Worm (Caenorhabditis elegans) whole organism, L2 larva: Measurements from ENCODE around the gene C06E2.2.

Experiments used
- C34F6.9 ChIP-seq: fragments of 150-350 bp; optimal IDR thresholded peaks from 2 replicates; lab custom pipeline; 2014; ENCODE audit warnings: missing biosample characterization, missing genetic modification characterization
- R02D3.7 ChIP-seq: fragments of 150-350 bp; optimal IDR thresholded peaks from 2 replicates; lab custom pipeline; 2014; ENCODE audit warnings: missing biosample characterization, missing genetic modification characterization
- Y55F3AM.14 ChIP-seq: fragments of 200-800 bp; sonication (Bioruptor generic); optimal IDR thresholded peaks from 2 replicates; lab custom pipeline; 2018; ENCODE audit warnings: mild to moderate bottlenecking, missing genetic modification characterization, missing compliant biosample characterization
- ZK546.5 ChIP-seq: sonication (generic microtip); optimal IDR thresholded peaks from 2 replicates; lab custom pipeline; 2017; ENCODE audit warnings: missing biosample characterization, missing genetic modification characterization
- aly-2 ChIP-seq: fragments of 150-350 bp; optimal IDR thresholded peaks from 2 replicates; lab custom pipeline; 2014; ENCODE audit warnings: missing biosample characterization, missing genetic modification characterization
- ama-1 ChIP-seq: fragments of 150-350 bp; optimal IDR thresholded peaks from 2 replicates; lab custom pipeline; 2018; ENCODE audit warnings: inconsistent platforms
- blmp-1 ChIP-seq: sonication (generic microtip); optimal IDR thresholded peaks from 2 replicates; lab custom pipeline; 2017; ENCODE audit warnings: missing genetic modification characterization, mild to moderate bottlenecking, missing compliant biosample characterization, antibody characterized with exemption, moderate library complexity; ENCODE audit not compliant: insufficient read depth
- ceh-16 ChIP-seq: fragments of 150-350 bp; optimal IDR thresholded peaks from 2 replicates; lab custom pipeline; 2014; ENCODE audit warnings: missing biosample characterization, missing genetic modification characterization
- ceh-82 ChIP-seq: fragments of 150-350 bp; optimal IDR thresholded peaks from 2 replicates; lab custom pipeline; 2014; ENCODE audit warnings: missing biosample characterization, missing genetic modification characterization
- crh-2 ChIP-seq: sonication (generic microtip); optimal IDR thresholded peaks from 2 replicates; lab custom pipeline; 2017; ENCODE audit warnings: missing biosample characterization, missing genetic modification characterization
- dmd-4 ChIP-seq: sonication (generic microtip); optimal IDR thresholded peaks from 2 replicates; lab custom pipeline; 2017; ENCODE audit warnings: missing biosample characterization, missing genetic modification characterization
- egl-27 ChIP-seq: sonication (generic microtip); optimal IDR thresholded peaks from 3 replicates; lab custom pipeline; 2017; ENCODE audit warnings: missing biosample characterization, missing genetic modification reagents, missing genetic modification characterization
- elt-1 ChIP-seq: fragments of 150-350 bp; optimal IDR thresholded peaks from 2 replicates; lab custom pipeline; 2014; ENCODE audit warnings: missing biosample characterization, missing genetic modification characterization
- fos-1 ChIP-seq: fragments of 150-350 bp; optimal IDR thresholded peaks from 2 replicates; lab custom pipeline; 2014; ENCODE audit warnings: missing biosample characterization, missing genetic modification characterization
- gmeb-1 ChIP-seq: fragments of 150-350 bp; optimal IDR thresholded peaks from 2 replicates; lab custom pipeline; 2014; ENCODE audit warnings: missing biosample characterization, missing genetic modification characterization
- lin-11 ChIP-seq: fragments of 150-350 bp; sonication (generic microtip); optimal IDR thresholded peaks from 2 replicates; lab custom pipeline; 2014; ENCODE audit warnings: missing biosample characterization, missing genetic modification characterization, inconsistent platforms, mixed read lengths
- lin-13 ChIP-seq: fragments of 150-350 bp; optimal IDR thresholded peaks from 2 replicates; lab custom pipeline; 2014; ENCODE audit warnings: missing biosample characterization, missing genetic modification reagents, missing genetic modification characterization
- lsy-2 ChIP-seq, 2 experiments: fragments of 150-350 bp in 1 of 2; sonication (generic microtip) in 1 of 2; optimal IDR thresholded peaks; 2 replicates each; lab custom pipeline; 2014 to 2017; ENCODE audit warnings: missing biosample characterization in 2 of 2, missing genetic modification characterization in 2 of 2
- mbf-1 ChIP-seq: sonication (generic microtip); optimal IDR thresholded peaks from 2 replicates; lab custom pipeline; 2017; ENCODE audit warnings: missing biosample characterization, missing genetic modification characterization
- nhr-10 ChIP-seq: sonication (generic microtip); optimal IDR thresholded peaks from 2 replicates; lab custom pipeline; 2017; ENCODE audit warnings: missing biosample characterization, missing genetic modification characterization
- nhr-11 ChIP-seq: fragments of 150-350 bp; optimal IDR thresholded peaks from 2 replicates; lab custom pipeline; 2014; ENCODE audit warnings: missing biosample characterization, missing genetic modification characterization
- nhr-12 ChIP-seq: fragments of 150-350 bp; optimal IDR thresholded peaks from 2 replicates; lab custom pipeline; 2014; ENCODE audit warnings: missing biosample characterization, missing genetic modification characterization
- nhr-129 ChIP-seq: fragments of 150-350 bp; optimal IDR thresholded peaks from 2 replicates; lab custom pipeline; 2014; ENCODE audit warnings: missing biosample characterization, missing genetic modification characterization
- nhr-6 ChIP-seq: fragments of 150-350 bp; optimal IDR thresholded peaks from 2 replicates; lab custom pipeline; 2014; ENCODE audit warnings: missing biosample characterization, missing genetic modification characterization
- nhr-77 ChIP-seq: fragments of 150-350 bp; optimal IDR thresholded peaks from 2 replicates; lab custom pipeline; 2014; ENCODE audit warnings: missing biosample characterization, missing genetic modification characterization
- peb-1 ChIP-seq: fragments of 150-350 bp; optimal IDR thresholded peaks from 2 replicates; lab custom pipeline; 2014; ENCODE audit warnings: missing biosample characterization, missing genetic modification characterization
- sem-4 ChIP-seq: fragments of 150-350 bp; optimal IDR thresholded peaks from 2 replicates; lab custom pipeline; 2014; ENCODE audit warnings: missing biosample characterization, missing genetic modification reagents, missing genetic modification characterization
- sma-3 ChIP-seq: sonication (generic microtip); optimal IDR thresholded peaks from 2 replicates; lab custom pipeline; 2016; ENCODE audit warnings: missing genetic modification reagents, missing genetic modification characterization, missing compliant biosample characterization
- sma-9 ChIP-seq, 2 experiments: fragments of 150-350 bp in 1 of 2; sonication (generic microtip) in 1 of 2; optimal IDR thresholded peaks; 2 replicates each; lab custom pipeline; 2014 to 2016; ENCODE audit warnings: missing genetic modification characterization in 2 of 2, mild to moderate bottlenecking in 1 of 2, missing biosample characterization in 1 of 2, missing compliant biosample characterization in 1 of 2, missing genetic modification reagents in 1 of 2, moderate library complexity in 1 of 2
- snpc-4 ChIP-seq: fragments of 150-350 bp; optimal IDR thresholded peaks from 2 replicates; lab custom pipeline; 2014; ENCODE audit warnings: missing biosample characterization, missing genetic modification characterization
- unc-39 ChIP-seq: fragments of 150-350 bp; optimal IDR thresholded peaks from 2 replicates; lab custom pipeline; 2014; ENCODE audit warnings: missing biosample characterization, missing genetic modification characterization
- unc-62 ChIP-seq: fragments of 150-350 bp; optimal IDR thresholded peaks from 2 replicates; lab custom pipeline; 2014; ENCODE audit warnings: missing biosample characterization, missing genetic modification reagents, missing genetic modification characterization
- zag-1 ChIP-seq: fragments of 150-350 bp; optimal IDR thresholded peaks from 2 replicates; lab custom pipeline; 2014; ENCODE audit warnings: missing biosample characterization, missing genetic modification characterization
- ztf-1 ChIP-seq: fragments of 200-800 bp; sonication (Bioruptor generic); conservative IDR thresholded peaks from 2 replicates; pipeline ENCODE4 v1.3.6; 2022; ENCODE audit warnings: missing genetic modification characterization, missing compliant biosample characterization
- ztf-11 ChIP-seq: sonication (generic microtip); optimal IDR thresholded peaks from 2 replicates; lab custom pipeline; 2017; ENCODE audit warnings: missing biosample characterization, missing genetic modification characterization
- ztf-4 ChIP-seq: fragments of 150-350 bp; optimal IDR thresholded peaks from 2 replicates; lab custom pipeline; 2014; ENCODE audit warnings: missing biosample characterization, missing genetic modification characterization

C06E2.2 gene

ce11 chrX:8917730-8918129 is 38.3 kb downstream of the C06E2.2 start:
- TF ChIP-seq sma-9 (GFP tag; optimal IDR thresholded peaks at IDR 0.05; lab: Kevin White, UChicago) (no peak), sma-9 (tag; optimal IDR thresholded peaks at IDR 0.05; lab: Kevin White, UChicago) (no peak), R02D3.7 (tag; lab: Kevin White, UChicago) (no peak), nhr-10 (tag; lab: Kevin White, UChicago) (no peak), nhr-11 (no peak), Y55F3AM.14 (GFP tag; lab: Kevin White, UChicago) (no peak), lsy-2 (tag; optimal IDR thresholded peaks at IDR 0.05; lab: Kevin White, UChicago) (no peak), sma-3 (GFP tag; lab: Kevin White, UChicago) (no peak), ztf-11 (no peak), mbf-1 (tag; lab: Kevin White, UChicago) (no peak), sem-4 (tag; lab: Kevin White, UChicago) (no peak), crh-2 (tag; lab: Kevin White, UChicago) (no peak), nhr-6 (tag; lab: Kevin White, UChicago) (no peak), lin-11 (tag; lab: Kevin White, UChicago) (no peak), egl-27 (tag; lab: Kevin White, UChicago) (no peak), snpc-4 (no peak), ztf-1 (GFP tag; lab: Robert Waterston, UW) (no peak), zag-1 (no peak), unc-62 (GFP tag; lab: Kevin White, UChicago) (no peak), unc-39 (no peak), lin-13 (no peak)

DNA sequence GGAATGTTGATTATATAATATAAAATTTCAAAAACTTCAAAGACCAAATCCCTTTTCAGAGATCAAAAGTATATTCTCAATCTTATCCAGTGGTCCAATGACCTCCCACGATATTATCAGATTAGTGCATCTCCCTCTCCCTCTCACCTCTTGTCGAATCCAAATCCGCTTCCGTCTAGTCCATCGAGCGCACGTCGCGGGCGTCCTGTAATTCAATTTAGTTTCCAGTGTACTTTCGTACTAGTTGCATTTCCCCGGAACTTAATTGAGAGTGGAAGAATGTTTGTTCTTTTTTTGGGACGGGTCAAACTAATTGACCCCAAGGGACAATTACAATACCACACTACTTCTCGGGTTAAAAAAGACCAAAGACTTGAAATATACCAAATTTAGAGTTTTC is 39.3 kb downstream of the C06E2.2 start:
- no peak for TF ChIP-seq ceh-82 (tag; lab: Kevin White, UChicago)
- no peak for TF ChIP-seq unc-39
- TF ChIP-seq sma-9 (GFP tag; optimal IDR thresholded peaks at IDR 0.05; lab: Kevin White, UChicago) = peak; percentile 35
- TF ChIP-seq sma-9 (tag; optimal IDR thresholded peaks at IDR 0.05; lab: Kevin White, UChicago) = no peak
- TF ChIP-seq nhr-11 = no peak
- TF ChIP-seq lsy-2 (tag; optimal IDR thresholded peaks at IDR 0.05; lab: Kevin White, UChicago) = peak in 1 of 2 experiments; percentile 8
- no peak for TF ChIP-seq aly-2 (tag; lab: Kevin White, UChicago)
- TF ChIP-seq zag-1 = no peak
- TF ChIP-seq sem-4 (tag; lab: Kevin White, UChicago) = peak; percentile 63

- TF ChIP-seq lin-13 (no peak), lin-11 (tag; lab: Kevin White, UChicago) (no peak), ztf-1 (GFP tag; lab: Robert Waterston, UW) (no peak), elt-1 (tag; lab: Kevin White, UChicago) (no peak), fos-1 (tag; lab: Kevin White, UChicago) (no peak), nhr-11 (no peak), peb-1 (tag; lab: Kevin White, UChicago) (no peak), Y55F3AM.14 (GFP tag; lab: Kevin White, UChicago) (no peak), crh-2 (tag; lab: Kevin White, UChicago) (no peak), lsy-2 (tag; optimal IDR thresholded peaks at IDR 0.05; lab: Kevin White, UChicago) (no peak), sma-9 (GFP tag; optimal IDR thresholded peaks at IDR 0.05; lab: Kevin White, UChicago) (no peak), sma-9 (tag; optimal IDR thresholded peaks at IDR 0.05; lab: Kevin White, UChicago) (no peak), dmd-4 (no peak), C34F6.9 (no peak), ZK546.5 (tag; lab: Kevin White, UChicago) (no peak), ztf-4 (tag; lab: Kevin White, UChicago) (no peak), blmp-1 (tag; lab: Kevin White, UChicago) (no peak), nhr-77 (tag; lab: Kevin White, UChicago) (no peak), unc-62 (GFP tag; lab: Kevin White, UChicago) (no peak), ceh-16 (no peak)
Observed at ce11 chrX:8919323-8919722, 39.9 kb downstream of the C06E2.2 start, which contains the start of gene nlp-14. nlp-14 (minus strand) TSS chrX:8919423.

ce11 chrX:8921221-8921620 is 41.8 kb downstream of the C06E2.2 start:
- no peak for TF ChIP-seq nhr-77 (tag; lab: Kevin White, UChicago)
- TF ChIP-seq mbf-1 (tag; lab: Kevin White, UChicago) = no peak
- no peak for TF ChIP-seq nhr-129 (tag; lab: Kevin White, UChicago)
- TF ChIP-seq ama-1 (lab: Kevin White, UChicago) = no peak
- TF ChIP-seq nhr-11 = no peak
- no peak for TF ChIP-seq ztf-1 (GFP tag; lab: Robert Waterston, UW)
- no peak for TF ChIP-seq gmeb-1
- TF ChIP-seq zag-1 = no peak
- no peak for TF ChIP-seq sma-3 (GFP tag; lab: Kevin White, UChicago)
- no peak for TF ChIP-seq sma-9 (GFP tag; optimal IDR thresholded peaks at IDR 0.05; lab: Kevin White, UChicago)
- no peak for TF ChIP-seq sma-9 (tag; optimal IDR thresholded peaks at IDR 0.05; lab: Kevin White, UChicago)
- no peak for TF ChIP-seq nhr-12 (tag; lab: Kevin White, UChicago)
- no peak for TF ChIP-seq blmp-1 (tag; lab: Kevin White, UChicago)
- no peak for TF ChIP-seq crh-2 (tag; lab: Kevin White, UChicago)
